Fruit fly (Drosophila melanogaster): Measurements from ENCODE around the gene Rrp6.
A peak's percentile ranks its signal among the peaks of the same experiment; 100 is the strongest.

The Rrp6 gene

dm6 chr3R:14893791-14894782 is 8.0 kb upstream of the Rrp6 start, which contains the start of gene Dph2 (continued):
- TF ChIP-seq chn (GFP tag; optimal IDR thresholded peaks at IDR 0.05), result peak; percentile 9
- peak; percentile 30 for TF ChIP-seq mam (GFP tag; optimal IDR thresholded peaks at IDR 0.05)
- TF ChIP-seq CG10147 (GFP tag; optimal IDR thresholded peaks at IDR 0.05), result peak; percentile 56
- TF ChIP-seq E2f2 (GFP tag; IDR thresholded peaks at IDR 0.05), result peak; percentile 84
- peak; percentile 91 for TF ChIP-seq CG7987 (GFP tag; optimal IDR thresholded peaks at IDR 0.05)
- no peak for TF ChIP-seq psq (GFP tag; optimal IDR thresholded peaks at IDR 0.05)
- TF ChIP-seq Hey (tag; optimal IDR thresholded peaks at IDR 0.05), result no peak
- peak; percentile 86 for TF ChIP-seq CG12391 (tag; optimal IDR thresholded peaks at IDR 0.05)
- TF ChIP-seq aop (GFP tag; IDR thresholded peaks at IDR 0.05), result 0 out of 2 replicates have a peak, but pooled peaks have one; percentile 19
- TF ChIP-seq Dad (GFP tag; optimal IDR thresholded peaks at IDR 0.05), result peak; percentile 19
- peak; percentile 42 for TF ChIP-seq CG13775 (GFP tag; optimal IDR thresholded peaks at IDR 0.05)
- TF ChIP-seq CG11398 (GFP tag; optimal IDR thresholded peaks at IDR 0.05), result no peak
- peak; percentile 44 for TF ChIP-seq Ravus (GFP tag; IDR thresholded peaks at IDR 0.05)
- TF ChIP-seq tx (GFP tag; optimal IDR thresholded peaks at IDR 0.05), result no peak
- peak; percentile 81 for TF ChIP-seq CG4730 (GFP tag; IDR thresholded peaks at IDR 0.05)
- peak; percentile 82 for TF ChIP-seq Dek (tag; optimal IDR thresholded peaks at IDR 0.05)
- peak; percentile 86 for TF ChIP-seq Rfx (GFP tag; IDR thresholded peaks at IDR 0.05)
- no peak for TF ChIP-seq org-1 (GFP tag; optimal IDR thresholded peaks at IDR 0.05)
- TF ChIP-seq CG13624 (GFP tag; optimal IDR thresholded peaks at IDR 0.05), result peak; percentile 60
- TF ChIP-seq cwo (GFP tag; optimal IDR thresholded peaks at IDR 0.05), result peak; percentile 59
- no peak for TF ChIP-seq Trl (optimal IDR thresholded peaks at IDR 0.05)
- TF ChIP-seq Trl (GFP tag; optimal IDR thresholded peaks at IDR 0.05), result peak; percentile 20
- TF ChIP-seq z (GFP tag; IDR thresholded peaks at IDR 0.05), result no peak
- TF ChIP-seq CG12155 (GFP tag; optimal IDR thresholded peaks at IDR 0.05), result peak; percentile 35
- TF ChIP-seq Scr (GFP tag; IDR thresholded peaks at IDR 0.05; ENCODE audit: partially characterized antibody), result peak; percentile 35
- peak; percentile 87 for TF ChIP-seq CG11504 (tag; optimal IDR thresholded peaks at IDR 0.05)
- TF ChIP-seq gt (GFP tag; IDR thresholded peaks at IDR 0.05), result no peak
- TF ChIP-seq Dll (GFP tag; IDR thresholded peaks at IDR 0.05; ENCODE audit: partially characterized antibody), result no peak
- TF ChIP-seq Jarid2 (GFP tag; optimal IDR thresholded peaks at IDR 0.05), result no peak
- peak; percentile 2 for TF ChIP-seq bab2 (GFP tag; optimal IDR thresholded peaks at IDR 0.05)
- TF ChIP-seq CG16863 (GFP tag; optimal IDR thresholded peaks at IDR 0.05), result peak; percentile 11
- TF ChIP-seq C15 (GFP tag; IDR thresholded peaks at IDR 0.05), result peak; percentile 79; the same call in 2 of the 3 replicates
- TF ChIP-seq CG10959 (GFP tag; IDR thresholded peaks at IDR 0.05), result peak; percentile 49
- TF ChIP-seq kni (GFP tag; optimal IDR thresholded peaks at IDR 0.05), result peak; percentile 67
- TF ChIP-seq CG2129 (GFP tag; IDR thresholded peaks at IDR 0.05; ENCODE audit: partially characterized antibody), result no peak
- TF ChIP-seq CG9437 (GFP tag; optimal IDR thresholded peaks at IDR 0.05), result peak; percentile 81
- no peak for TF ChIP-seq CG30431 (GFP tag; optimal IDR thresholded peaks at IDR 0.05)
- no peak for TF ChIP-seq HLHmδ (GFP tag; optimal IDR thresholded peaks at IDR 0.05)
- TF ChIP-seq CG3847 (GFP tag; IDR thresholded peaks at IDR 0.05), result peak; percentile 75
- TF ChIP-seq caup (GFP tag; optimal IDR thresholded peaks at IDR 0.05; ENCODE audit: severe bottlenecking), result peak; percentile 32
- TF ChIP-seq ttk (GFP tag; IDR thresholded peaks at IDR 0.05), result peak; percentile 83
- peak; percentile 23 for TF ChIP-seq slp2 (GFP tag; optimal IDR thresholded peaks at IDR 0.05)
- TF ChIP-seq Neu2 (GFP tag; optimal IDR thresholded peaks at IDR 0.05; ENCODE audit: borderline replicate concordance), result no peak
- no peak; the same call in 2 of the 3 replicates for TF ChIP-seq CG3726 (GFP tag; IDR thresholded peaks at IDR 0.05)
- peak; percentile 74 for TF ChIP-seq Lhr (GFP tag; optimal IDR thresholded peaks at IDR 0.05)
- TF ChIP-seq CG31441 (GFP tag; IDR thresholded peaks at IDR 0.05), result peak; percentile 86
- peak; percentile 84 for TF ChIP-seq grau (tag; optimal IDR thresholded peaks at IDR 0.05)
- TF ChIP-seq CG6683 (GFP tag; optimal IDR thresholded peaks at IDR 0.05), result peak; percentile 39
